Fruit fly (Drosophila melanogaster) whole organism, embryonic: ENCODE data around the gene CG14515.

ENCODE experiments used
- ATbp ChIP-seq: fragments of 200-800 bp; sonication (Bioruptor generic); optimal IDR thresholded peaks from 2 replicates; lab custom pipeline; 2017; ENCODE audit warnings: missing biosample characterization, mild to moderate bottlenecking, missing genetic modification characterization, missing genetic modification reagents
- BEAF-32 ChIP-seq: fragments of 200-800 bp; sonication (Bioruptor generic); optimal IDR thresholded peaks from 3 replicates; lab custom pipeline; 2017; ENCODE audit warnings: missing biosample characterization, missing genetic modification characterization, mild to moderate bottlenecking, moderate library complexity, missing genetic modification reagents
- CG11398 ChIP-seq: fragments of 200-800 bp; sonication (Bioruptor generic); optimal IDR thresholded peaks from 2 replicates; lab custom pipeline; 2016; ENCODE audit warnings: missing biosample characterization, missing genetic modification characterization
- CG11504 ChIP-seq: fragments of 200-800 bp; sonication (Bioruptor generic); optimal IDR thresholded peaks from 3 replicates; lab custom pipeline; 2019; ENCODE audit warnings: missing biosample characterization, mild to moderate bottlenecking, missing genetic modification characterization, moderate library complexity
- CG11560 ChIP-seq: fragments of 200-800 bp; sonication (Bioruptor generic); IDR thresholded peaks from 3 replicates; pipeline ENCODE4 v1.3.6; 2022; ENCODE audit warnings: missing biosample characterization, missing genetic modification characterization
- CG11723 ChIP-seq: fragments of 200-800 bp; sonication (Bioruptor generic); optimal IDR thresholded peaks from 2 replicates; lab custom pipeline; 2017; ENCODE audit warnings: missing biosample characterization, mild to moderate bottlenecking, missing genetic modification characterization
- CG1529 ChIP-seq: fragments of 200-800 bp; sonication (Bioruptor generic); optimal IDR thresholded peaks from 3 replicates; lab custom pipeline; 2018; ENCODE audit warnings: missing biosample characterization, missing genetic modification characterization
- CG15479 ChIP-seq: fragments of 200-800 bp; sonication (Bioruptor generic); optimal IDR thresholded peaks from 3 replicates; lab custom pipeline; 2019; ENCODE audit warnings: missing biosample characterization, mild to moderate bottlenecking, missing genetic modification characterization, moderate library complexity
- CG17385 ChIP-seq: fragments of 200-800 bp; sonication (Bioruptor generic); optimal IDR thresholded peaks from 3 replicates; lab custom pipeline; 2018; ENCODE audit warnings: missing biosample characterization, mild to moderate bottlenecking, missing genetic modification characterization
- CG1792 ChIP-seq: fragments of 200-800 bp; sonication (Bioruptor generic); optimal IDR thresholded peaks from 2 replicates; lab custom pipeline; 2016; ENCODE audit warnings: missing biosample characterization, missing genetic modification characterization
- CG30020 ChIP-seq: fragments of 200-800 bp; optimal IDR thresholded peaks from 2 replicates; lab custom pipeline; 2019; ENCODE audit warnings: missing biosample characterization, mild to moderate bottlenecking, missing genetic modification characterization, moderate library complexity
- CG4328 ChIP-seq: fragments of 200-800 bp; sonication (Bioruptor generic); optimal IDR thresholded peaks from 3 replicates; lab custom pipeline; 2017; ENCODE audit warnings: missing biosample characterization, missing genetic modification reagents, missing genetic modification characterization
- CG4707 ChIP-seq: fragments of 200-800 bp; sonication (Bioruptor generic); optimal IDR thresholded peaks from 2 replicates; lab custom pipeline; 2018; ENCODE audit warnings: missing biosample characterization, mild to moderate bottlenecking, missing genetic modification characterization, moderate library complexity
- CG6254 ChIP-seq: fragments of 200-800 bp; sonication (Bioruptor generic); optimal IDR thresholded peaks from 3 replicates; lab custom pipeline; 2017; ENCODE audit warnings: mild to moderate bottlenecking, missing biosample characterization, missing genetic modification reagents, missing genetic modification characterization
- CG6654 ChIP-seq: fragments of 200-800 bp; sonication (Bioruptor generic); optimal IDR thresholded peaks from 2 replicates; lab custom pipeline; 2017; ENCODE audit warnings: missing biosample characterization, mild to moderate bottlenecking, missing genetic modification characterization
- CG6854 ChIP-seq: fragments of 200-800 bp; sonication (Bioruptor generic); optimal IDR thresholded peaks from 3 replicates; lab custom pipeline; 2017; ENCODE audit warnings: missing biosample characterization, mild to moderate bottlenecking, missing genetic modification characterization
- CG7928 ChIP-seq: fragments of 200-800 bp; sonication (Bioruptor generic); optimal IDR thresholded peaks from 2 replicates; lab custom pipeline; 2017; ENCODE audit warnings: missing biosample characterization, mild to moderate bottlenecking, missing genetic modification characterization
- CG7987 ChIP-seq: fragments of 200-800 bp; sonication (Bioruptor generic); optimal IDR thresholded peaks from 2 replicates; lab custom pipeline; 2018; ENCODE audit warnings: missing biosample characterization, mild to moderate bottlenecking, missing genetic modification characterization, moderate library complexity
- CG9437 ChIP-seq: fragments of 200-800 bp; sonication (Bioruptor generic); optimal IDR thresholded peaks from 2 replicates; lab custom pipeline; 2018; ENCODE audit warnings: missing biosample characterization, mild to moderate bottlenecking, missing genetic modification characterization
- CG9609 ChIP-seq: fragments of 200-800 bp; sonication (Bioruptor generic); optimal IDR thresholded peaks from 3 replicates; lab custom pipeline; 2016; ENCODE audit warnings: missing biosample characterization, missing genetic modification characterization
- CTCF ChIP-seq: fragments of 200-800 bp; sonication (Bioruptor generic); optimal IDR thresholded peaks from 2 replicates; lab custom pipeline; 2017; ENCODE audit warnings: missing biosample characterization, mild to moderate bottlenecking, missing genetic modification characterization, moderate library complexity
- D19A ChIP-seq: fragments of 200-800 bp; optimal IDR thresholded peaks from 3 replicates; lab custom pipeline; 2019; ENCODE audit warnings: missing biosample characterization, mild to moderate bottlenecking, missing genetic modification characterization, moderate library complexity
- Dll ChIP-seq: fragments of 200-800 bp; sonication (Bioruptor generic); IDR thresholded peaks from 4 replicates; pipeline ENCODE4 v1.3.6; 2022; ENCODE audit warnings: missing biosample characterization, missing genetic modification characterization; ENCODE audit not compliant: partially characterized antibody
- Dref ChIP-seq: fragments of 200-800 bp; sonication (Bioruptor generic); IDR thresholded peaks from 2 replicates; pipeline ENCODE4 v1.3.6; 2022; ENCODE audit warnings: missing biosample characterization, missing genetic modification characterization
- ERR ChIP-seq: fragments of 200-800 bp; sonication (Bioruptor generic); optimal IDR thresholded peaks from 2 replicates; lab custom pipeline; 2016; ENCODE audit warnings: missing biosample characterization, missing genetic modification characterization
- Ets97D ChIP-seq: fragments of 200-800 bp; sonication (Bioruptor generic); optimal IDR thresholded peaks from 3 replicates; lab custom pipeline; 2016; ENCODE audit warnings: missing biosample characterization, missing genetic modification characterization
- Hr3 ChIP-seq: fragments of 200-800 bp; sonication (Bioruptor generic); optimal IDR thresholded peaks from 3 replicates; lab custom pipeline; 2016; ENCODE audit warnings: missing biosample characterization, missing genetic modification characterization
- MBD-R2 ChIP-seq: fragments of 200-800 bp; sonication (Bioruptor generic); IDR thresholded peaks from 2 replicates; pipeline ENCODE4 v1.3.6; 2022; ENCODE audit warnings: missing biosample characterization, missing genetic modification characterization
- Poxn ChIP-seq: fragments of 200-800 bp; sonication (Bioruptor generic); IDR thresholded peaks from 2 replicates; pipeline ENCODE4 v1.3.6; 2022; ENCODE audit warnings: missing biosample characterization, missing genetic modification characterization
- cato ChIP-seq: fragments of 200-800 bp; sonication (Bioruptor generic); optimal IDR thresholded peaks from 2 replicates; lab custom pipeline; 2016; ENCODE audit warnings: missing biosample characterization, missing genetic modification characterization, borderline replicate concordance
- chn ChIP-seq: fragments of 200-800 bp; sonication (Bioruptor generic); optimal IDR thresholded peaks from 2 replicates; lab custom pipeline; 2016; ENCODE audit warnings: missing biosample characterization, missing genetic modification characterization
- dan ChIP-seq: fragments of 200-800 bp; sonication (Bioruptor generic); IDR thresholded peaks from 2 replicates; pipeline ENCODE4 v1.3.6; 2022; ENCODE audit warnings: missing biosample characterization, missing genetic modification characterization
- en ChIP-seq: fragments of 200-800 bp; sonication (Bioruptor generic); optimal IDR thresholded peaks from 2 replicates; lab custom pipeline; 2016; ENCODE audit warnings: missing biosample characterization, missing genetic modification characterization
- gem ChIP-seq: fragments of 200-800 bp; sonication (Bioruptor generic); optimal IDR thresholded peaks from 2 replicates; lab custom pipeline; 2019; ENCODE audit warnings: missing biosample characterization, mild to moderate bottlenecking, missing genetic modification characterization, moderate library complexity
- gfzf ChIP-seq: fragments of 200-800 bp; sonication (Bioruptor generic); optimal IDR thresholded peaks from 2 replicates; lab custom pipeline; 2016; ENCODE audit warnings: missing biosample characterization, mild to moderate bottlenecking, missing genetic modification characterization, moderate library complexity
- grau ChIP-seq: fragments of 200-800 bp; optimal IDR thresholded peaks from 3 replicates; lab custom pipeline; 2019; ENCODE audit warnings: missing biosample characterization, mild to moderate bottlenecking, missing genetic modification characterization, moderate library complexity
- gsb ChIP-seq: fragments of 200-800 bp; sonication (Bioruptor generic); IDR thresholded peaks from 2 replicates; pipeline ENCODE4 v1.3.6; 2022; ENCODE audit warnings: missing biosample characterization, missing genetic modification characterization
- ind ChIP-seq: fragments of 200-800 bp; sonication (Bioruptor generic); optimal IDR thresholded peaks from 3 replicates; lab custom pipeline; 2016; ENCODE audit warnings: missing biosample characterization, missing genetic modification characterization
- lov ChIP-seq, 2 experiments: fragments of 200-800 bp in 1 of 2; fragments of >200 bp in 1 of 2; sonication (Bioruptor generic) in 1 of 2; IDR thresholded peaks in 1 of 2; optimal IDR thresholded peaks in 1 of 2; 2 replicates in 1 of 2; 3 replicates in 1 of 2; pipeline versions ENCODE4 v1.3.6 to Lab custom; 2017 to 2022; ENCODE audit warnings: missing biosample characterization in 1 of 2, missing genetic modification characterization in 1 of 2
- mam ChIP-seq: fragments of 200-800 bp; sonication (Bioruptor generic); optimal IDR thresholded peaks from 3 replicates; lab custom pipeline; 2016; ENCODE audit warnings: missing biosample characterization, missing genetic modification characterization
- nerfin-1 ChIP-seq: fragments of 200-800 bp; sonication (Bioruptor generic); optimal IDR thresholded peaks from 3 replicates; lab custom pipeline; 2019; ENCODE audit warnings: missing biosample characterization, mild to moderate bottlenecking, missing genetic modification characterization, moderate library complexity
- pros ChIP-seq: fragments of 200-800 bp; sonication (Bioruptor generic); optimal IDR thresholded peaks from 3 replicates; lab custom pipeline; 2019; ENCODE audit warnings: missing biosample characterization, mild to moderate bottlenecking, missing genetic modification characterization, moderate library complexity
- salm ChIP-seq: fragments of 200-800 bp; sonication (Bioruptor generic); optimal IDR thresholded peaks from 2 replicates; lab custom pipeline; 2018; ENCODE audit warnings: missing biosample characterization, mild to moderate bottlenecking, missing genetic modification characterization
- tin ChIP-seq: fragments of 200-800 bp; sonication (Bioruptor generic); optimal IDR thresholded peaks from 3 replicates; lab custom pipeline; 2016; ENCODE audit warnings: missing biosample characterization, missing genetic modification characterization
- tio ChIP-seq: fragments of 200-800 bp; sonication (Bioruptor generic); optimal IDR thresholded peaks from 2 replicates; lab custom pipeline; 2017; ENCODE audit warnings: missing biosample characterization, missing genetic modification characterization, inconsistent platforms
- toy ChIP-seq: fragments of 200-800 bp; sonication (Bioruptor generic); IDR thresholded peaks from 2 replicates; pipeline ENCODE4 v1.3.6; 2022; ENCODE audit warnings: missing biosample characterization, missing genetic modification characterization
- vnd ChIP-seq: fragments of 200-800 bp; sonication (Bioruptor generic); IDR thresholded peaks from 3 replicates; pipeline ENCODE4 v1.3.6; 2022; ENCODE audit warnings: missing biosample characterization, missing genetic modification characterization; ENCODE audit not compliant: partially characterized antibody
- z ChIP-seq: fragments of 200-800 bp; sonication (Bioruptor generic); IDR thresholded peaks from 3 replicates; pipeline ENCODE4 v1.3.6; 2022; ENCODE audit warnings: missing biosample characterization, missing genetic modification characterization

Gene CG14515

DNA sequence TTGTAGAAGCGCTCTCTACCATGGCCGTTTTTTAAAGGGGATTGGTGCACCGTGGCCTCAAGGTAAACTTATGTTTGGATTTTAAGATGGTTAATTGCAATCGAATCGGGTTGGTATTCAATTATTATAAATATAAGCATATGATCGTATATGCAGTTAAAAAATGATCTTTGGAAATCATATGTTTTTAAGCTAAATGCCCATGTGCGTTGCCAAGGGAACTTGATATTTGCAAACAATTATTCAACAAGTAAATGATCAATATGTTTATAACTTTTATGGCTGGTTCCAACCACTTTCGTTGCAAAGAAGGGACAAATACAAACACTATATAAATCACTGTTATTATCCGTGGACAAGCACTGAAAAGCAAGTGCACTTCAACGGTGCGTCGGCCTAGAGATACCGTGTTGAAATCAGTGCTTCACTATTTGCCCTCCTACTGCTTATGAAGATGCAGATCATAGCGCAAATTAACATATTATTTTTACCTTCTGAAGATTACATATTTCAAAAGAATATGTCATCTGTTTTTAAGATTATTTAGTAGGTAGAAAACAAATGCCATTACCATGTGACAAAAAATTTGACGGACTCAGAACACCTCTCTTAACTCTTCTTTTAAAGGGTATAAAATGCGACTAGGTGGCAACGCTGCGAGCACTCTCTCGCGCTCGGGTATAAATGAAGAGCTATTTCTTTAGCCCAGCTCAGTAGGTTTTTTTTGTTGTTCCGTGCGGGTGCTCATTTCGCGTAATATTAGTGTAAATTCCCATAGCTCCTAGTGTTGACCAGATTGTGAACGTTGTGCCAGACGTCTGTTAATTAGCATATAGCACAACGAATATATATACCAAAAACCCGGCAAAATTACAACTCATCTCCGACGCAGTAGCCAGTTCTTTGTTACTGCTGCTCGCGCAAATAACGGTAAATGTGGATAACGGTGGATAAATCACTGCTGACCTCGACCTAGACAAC, 39.6 kb upstream of the CG14515 start, which contains the start of gene rdog (continued):
- TF ChIP-seq toy (GFP tag; lab: Robert Waterston, UW) (no peak), Dref (GFP tag; lab: Robert Waterston, UW) (no peak), lov (optimal IDR thresholded peaks at IDR 0.05; lab: Kevin White, UChicago) (no peak), lov (GFP tag; IDR thresholded peaks at IDR 0.05; lab: Robert Waterston, UW) (no peak), ATbp (GFP tag; lab: Kevin White, UChicago) (peak; percentile 38), CG1529 (peak; percentile 61), nerfin-1 (peak; percentile 71), z (GFP tag; lab: Robert Waterston, UW) (no peak; the same call in 2 of the 3 replicates), BEAF-32 (GFP tag; lab: Kevin White, UChicago) (no peak), CG6854 (GFP tag; lab: Kevin White, UChicago) (peak; percentile 72), CG1792 (GFP tag; lab: Kevin White, UChicago) (peak; percentile 61), D19A (tag; lab: Kevin White, UChicago) (peak; percentile 66), CTCF (GFP tag; lab: Kevin White, UChicago) (no peak), vnd (GFP tag; lab: Robert Waterston, UW) (no peak), dan (GFP tag; lab: Robert Waterston, UW) (no peak), CG9609 (GFP tag; lab: Kevin White, UChicago) (peak; percentile 75), Ets97D (GFP tag; lab: Kevin White, UChicago) (peak; percentile 39), CG6254 (peak; percentile 41), CG4328 (GFP tag; lab: Kevin White, UChicago) (peak; percentile 24), CG30020 (peak; percentile 46), Hr3 (GFP tag; lab: Kevin White, UChicago) (peak; percentile 73), salm (tag; lab: Kevin White, UChicago) (peak; percentile 59), CG17385 (peak; percentile 71), CG11504 (tag; lab: Kevin White, UChicago) (peak; percentile 75), MBD-R2 (GFP tag; lab: Robert Waterston, UW) (peak; percentile 42), pros (GFP tag; lab: Kevin White, UChicago) (no peak), gem (tag; lab: Kevin White, UChicago) (peak; percentile 86), CG4707 (GFP tag; lab: Kevin White, UChicago) (peak; percentile 3), chn (GFP tag; lab: Kevin White, UChicago) (peak; percentile 88), Poxn (GFP tag; lab: Robert Waterston, UW) (no peak), gsb (GFP tag; lab: Robert Waterston, UW) (no peak), CG7987 (GFP tag; lab: Kevin White, UChicago) (peak; percentile 46), CG9437 (GFP tag; lab: Kevin White, UChicago) (peak; percentile 83), CG15479 (peak; percentile 13), gfzf (GFP tag; lab: Kevin White, UChicago) (no peak), grau (peak; percentile 83), tin (GFP tag; lab: Kevin White, UChicago) (peak; percentile 85), CG7928 (GFP tag; lab: Kevin White, UChicago) (peak; percentile 30), ERR (GFP tag; lab: Kevin White, UChicago) (peak; percentile 54), cato (peak; percentile 54), Dll (no peak), CG6654 (peak; percentile 36), tio (GFP tag; lab: Kevin White, UChicago) (peak; percentile 38), CG11560 (tag; lab: Robert Waterston, UW) (no peak), en (GFP tag; lab: Kevin White, UChicago) (peak; percentile 63), CG11398 (GFP tag; lab: Kevin White, UChicago) (peak; percentile 72), CG11723 (GFP tag; lab: Kevin White, UChicago) (peak; percentile 67), mam (GFP tag; lab: Kevin White, UChicago) (peak; percentile 75), ind (GFP tag; lab: Kevin White, UChicago) (peak; percentile 80)
